Worm (Caenorhabditis elegans) whole organism, L1 larva: ENCODE data around the gene air-1.

Experiments
- C16A3.4 ChIP-seq: fragments of 150-350 bp; optimal IDR thresholded peaks from 2 replicates; lab custom pipeline; 2014; ENCODE audit warnings: missing biosample characterization, missing genetic modification characterization
- C34B4.2 ChIP-seq: sonication (generic microtip); optimal IDR thresholded peaks from 2 replicates; lab custom pipeline; 2017; ENCODE audit warnings: mild to moderate bottlenecking, missing genetic modification characterization, missing compliant biosample characterization
- aha-1 ChIP-seq: fragments of 150-350 bp; optimal IDR thresholded peaks from 2 replicates; lab custom pipeline; 2014; ENCODE audit warnings: missing biosample characterization, missing genetic modification characterization
- aly-2 ChIP-seq: fragments of 150-350 bp; optimal IDR thresholded peaks from 2 replicates; lab custom pipeline; 2014; ENCODE audit warnings: missing biosample characterization, missing genetic modification characterization
- blmp-1 ChIP-seq: fragments of 150-350 bp; optimal IDR thresholded peaks from 2 replicates; lab custom pipeline; 2014; ENCODE audit warnings: missing biosample characterization, missing genetic modification characterization
- ces-1 ChIP-seq: fragments of 150-350 bp; optimal IDR thresholded peaks from 2 replicates; lab custom pipeline; 2014; ENCODE audit warnings: missing biosample characterization, missing genetic modification reagents, missing genetic modification characterization
- efl-3 ChIP-seq: fragments of 200-800 bp; sonication (Bioruptor generic); optimal IDR thresholded peaks from 2 replicates; lab custom pipeline; 2018; ENCODE audit warnings: mild to moderate bottlenecking, missing genetic modification characterization, missing compliant biosample characterization
- egl-13 ChIP-seq: sonication (generic microtip); optimal IDR thresholded peaks from 2 replicates; lab custom pipeline; 2016; ENCODE audit warnings: missing genotype, missing genetic modification reagents, missing genetic modification characterization, missing compliant biosample characterization
- egl-27 ChIP-seq, 2 experiments: fragments of 150-350 bp in 1 of 2; sonication (generic microtip); optimal IDR thresholded peaks; 3 replicates each; lab custom pipeline; 2017 to 2018; ENCODE audit warnings: missing biosample characterization in 2 of 2, missing genetic modification characterization in 2 of 2, missing genetic modification reagents in 2 of 2
- ets-5 ChIP-seq: fragments of 200-800 bp; sonication (Bioruptor generic); IDR thresholded peaks from 2 replicates; pipeline ENCODE4 v1.3.6; 2022; ENCODE audit warnings: missing genetic modification characterization, missing compliant biosample characterization
- fkh-10 ChIP-seq: sonication (generic microtip); optimal IDR thresholded peaks from 2 replicates; lab custom pipeline; 2017; ENCODE audit warnings: missing biosample characterization, missing genetic modification reagents, missing genetic modification characterization
- fkh-4 ChIP-seq: sonication (generic microtip); optimal IDR thresholded peaks from 2 replicates; lab custom pipeline; 2016; ENCODE audit warnings: missing compliant biosample characterization, missing genetic modification characterization, borderline replicate concordance
- grh-1 ChIP-seq: fragments of 200-800 bp; sonication (Bioruptor generic); IDR thresholded peaks from 2 replicates; pipeline ENCODE4 v1.3.6; 2022; ENCODE audit warnings: missing genetic modification reagents, missing genetic modification characterization, missing compliant biosample characterization
- hlh-4 ChIP-seq: sonication (generic microtip); optimal IDR thresholded peaks from 2 replicates; lab custom pipeline; 2016; ENCODE audit warnings: mild to moderate bottlenecking, missing genetic modification characterization, missing compliant biosample characterization
- irx-1 ChIP-seq: sonication (generic microtip); optimal IDR thresholded peaks from 2 replicates; lab custom pipeline; 2016; ENCODE audit warnings: missing genetic modification characterization, missing compliant biosample characterization
- jun-1 ChIP-seq: fragments of 150-350 bp; optimal IDR thresholded peaks from 2 replicates; lab custom pipeline; 2014; ENCODE audit warnings: missing biosample characterization, missing genetic modification reagents, missing genetic modification characterization
- lin-14 ChIP-seq: fragments of 200-800 bp; sonication (Bioruptor generic); optimal IDR thresholded peaks from 2 replicates; lab custom pipeline; 2018; ENCODE audit warnings: mild to moderate bottlenecking, missing genetic modification characterization, moderate library complexity, missing compliant biosample characterization
- lin-35 ChIP-seq, 2 experiments: fragments of 150-350 bp; optimal IDR thresholded peaks; 2 replicates each; lab custom pipeline; 2014; ENCODE audit warnings: missing biosample characterization in 2 of 2, missing genetic modification characterization in 2 of 2, missing genetic modification reagents in 2 of 2
- lir-3 ChIP-seq: sonication (generic microtip); optimal IDR thresholded peaks from 2 replicates; lab custom pipeline; 2016; ENCODE audit warnings: mild to moderate bottlenecking, missing genetic modification characterization, moderate library complexity, missing compliant biosample characterization; ENCODE audit not compliant: poor library complexity
- lsy-2 ChIP-seq, 2 experiments: fragments of 150-350 bp; optimal IDR thresholded peaks; 2 replicates each; lab custom pipeline; 2014; ENCODE audit warnings: missing biosample characterization in 2 of 2, missing genetic modification characterization in 2 of 2
- mep-1 ChIP-seq: fragments of 150-350 bp; optimal IDR thresholded peaks from 2 replicates; lab custom pipeline; 2014; ENCODE audit warnings: missing biosample characterization, missing genetic modification characterization
- nhr-19 ChIP-seq: fragments of 200-800 bp; sonication (Bioruptor generic); conservative IDR thresholded peaks from 2 replicates; pipeline ENCODE4 v1.3.6; 2022; ENCODE audit warnings: missing genetic modification characterization, missing compliant biosample characterization
- nhr-20 ChIP-seq: sonication (generic microtip); optimal IDR thresholded peaks from 2 replicates; lab custom pipeline; 2016; ENCODE audit warnings: mild to moderate bottlenecking, missing genetic modification characterization, missing compliant biosample characterization
- nhr-237 ChIP-seq: fragments of 150-350 bp; optimal IDR thresholded peaks from 2 replicates; lab custom pipeline; 2014; ENCODE audit warnings: missing biosample characterization, missing genetic modification characterization
- nhr-28 ChIP-seq: fragments of 150-350 bp; optimal IDR thresholded peaks from 2 replicates; lab custom pipeline; 2014; ENCODE audit warnings: missing biosample characterization, missing genetic modification characterization
- nhr-76 ChIP-seq: sonication (generic microtip); optimal IDR thresholded peaks from 2 replicates; lab custom pipeline; 2017; ENCODE audit warnings: missing biosample characterization, missing genetic modification characterization
- nhr-85 ChIP-seq: sonication (generic microtip); peaks from one replicate; lab custom pipeline; 2016; ENCODE audit warnings: missing genetic modification characterization, inconsistent platforms, missing compliant biosample characterization
- pqm-1 ChIP-seq: sonication (generic microtip); optimal IDR thresholded peaks from 3 replicates; lab custom pipeline; 2017; ENCODE audit warnings: missing biosample characterization, missing genetic modification characterization
- skn-1 ChIP-seq: fragments of 150-350 bp; optimal IDR thresholded peaks from 2 replicates; lab custom pipeline; 2014; ENCODE audit warnings: missing biosample characterization, missing genetic modification characterization
- sox-4 ChIP-seq: sonication (generic microtip); optimal IDR thresholded peaks from 2 replicates; lab custom pipeline; 2016; ENCODE audit warnings: missing genetic modification characterization, missing compliant biosample characterization
- swsn-7 ChIP-seq: sonication (generic microtip); optimal IDR thresholded peaks from 2 replicates; lab custom pipeline; 2016; ENCODE audit warnings: missing genetic modification characterization, missing compliant biosample characterization
- tlp-1 ChIP-seq: fragments of 150-350 bp; optimal IDR thresholded peaks from 2 replicates; lab custom pipeline; 2014; ENCODE audit warnings: missing biosample characterization, missing genetic modification characterization
- unc-130 ChIP-seq: fragments of 150-350 bp; optimal IDR thresholded peaks from 2 replicates; lab custom pipeline; 2017; ENCODE audit warnings: missing biosample characterization, missing genetic modification characterization, inconsistent platforms
- unc-30 ChIP-seq: sonication (generic microtip); optimal IDR thresholded peaks from 2 replicates; lab custom pipeline; 2017; ENCODE audit warnings: missing biosample characterization, missing genetic modification characterization
- unc-62 ChIP-seq: fragments of 150-350 bp; optimal IDR thresholded peaks from 2 replicates; lab custom pipeline; 2014; ENCODE audit warnings: missing biosample characterization, missing genetic modification reagents, missing genetic modification characterization
- xbp-1 ChIP-seq: sonication (generic microtip); optimal IDR thresholded peaks from 2 replicates; lab custom pipeline; 2016; ENCODE audit warnings: missing genetic modification characterization, missing compliant biosample characterization
- zip-4 ChIP-seq: fragments of 200-800 bp; sonication (Bioruptor generic); optimal IDR thresholded peaks from 2 replicates; lab custom pipeline; 2018; ENCODE audit warnings: mild to moderate bottlenecking, missing genetic modification characterization, moderate library complexity, missing compliant biosample characterization

Gene air-1

DNA sequence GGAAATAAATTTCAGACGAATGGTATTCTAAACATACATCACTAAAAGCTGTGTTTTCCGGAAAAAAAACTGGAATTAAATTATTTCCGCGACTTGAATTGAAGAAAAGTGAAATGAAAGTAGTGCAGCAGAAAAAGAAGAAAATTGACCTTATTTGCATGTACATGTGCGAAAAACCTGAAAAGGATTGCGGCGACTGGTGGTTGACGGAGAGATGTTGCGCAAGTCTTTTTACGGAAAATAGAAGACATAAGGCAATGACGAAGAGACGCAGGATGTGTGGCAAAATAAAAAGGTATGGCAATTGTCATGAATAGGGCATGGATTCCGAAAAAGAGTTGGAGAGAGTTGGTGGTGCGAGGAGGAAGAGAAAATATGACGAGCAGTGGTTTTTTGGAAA is 33.7 kb downstream of the air-1 start:
- TF ChIP-seq egl-13 (no peak), ces-1 (GFP tag; lab: Kevin White, UChicago) (no peak), ets-5 (GFP tag; lab: Robert Waterston, UW) (no peak), lin-14 (peak; percentile 6), aly-2 (tag; lab: Kevin White, UChicago) (no peak), sox-4 (no peak), unc-62 (GFP tag; lab: Kevin White, UChicago) (no peak), lin-35 (GFP tag; optimal IDR thresholded peaks at IDR 0.05; lab: Kevin White, UChicago) (no peak), C34B4.2 (no peak), unc-130 (tag; lab: Kevin White, UChicago) (no peak), blmp-1 (tag; lab: Kevin White, UChicago) (peak; percentile 68), aha-1 (tag; lab: Kevin White, UChicago) (no peak), grh-1 (GFP tag; lab: Robert Waterston, UW) (no peak), egl-27 (tag; optimal IDR thresholded peaks at IDR 0.05; lab: Kevin White, UChicago) (no peak), irx-1 (tag; lab: Kevin White, UChicago) (no peak), lsy-2 (tag; optimal IDR thresholded peaks at IDR 0.05; lab: Kevin White, UChicago) (no peak)

DNA sequence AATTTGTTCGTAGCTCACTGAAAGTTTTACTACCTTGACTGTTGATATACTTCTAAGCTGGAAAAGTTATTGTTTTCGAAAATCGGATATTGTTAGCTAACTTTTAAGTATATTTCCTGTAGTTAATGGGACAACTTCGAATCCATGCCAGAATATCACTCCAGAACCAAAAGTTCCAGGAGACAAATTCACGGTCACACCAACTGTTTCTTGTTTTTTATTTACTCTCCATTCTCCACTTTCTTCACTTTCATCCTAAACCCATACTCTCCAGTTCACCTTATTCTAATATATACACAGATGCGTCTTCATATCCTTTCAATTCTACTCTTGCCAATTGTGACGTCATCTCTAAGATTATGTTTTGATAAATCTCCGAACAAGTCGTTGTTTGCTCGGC is 37.7 kb downstream of the air-1 start, which contains the start of gene C16D9.1:
C16D9.1 (plus strand) TSS at position 301 of the 400 bp plus-strand sequence.
- TF ChIP-seq xbp-1 (no peak), zip-4 (GFP tag; lab: Kevin White, UChicago) (no peak), lir-3 (no peak), nhr-237 (tag; lab: Kevin White, UChicago) (no peak), swsn-7 (no peak), nhr-19 (GFP tag; lab: Robert Waterston, UW) (no peak), fkh-10 (GFP tag; lab: Kevin White, UChicago) (no peak), efl-3 (GFP tag; lab: Kevin White, UChicago) (no peak), egl-27 (tag; optimal IDR thresholded peaks at IDR 0.05; lab: Kevin White, UChicago) (no peak), lin-14 (no peak), tlp-1 (no peak), hlh-4 (no peak), lin-35 (GFP tag; optimal IDR thresholded peaks at IDR 0.05; lab: Kevin White, UChicago) (no peak)

- TF ChIP-seq lin-14 = peak; percentile 13
- TF ChIP-seq skn-1 (tag; lab: Kevin White, UChicago) = no peak
Observed at ce11 chrV:8262212-8262611, 40.9 kb downstream of the air-1 start.

DNA sequence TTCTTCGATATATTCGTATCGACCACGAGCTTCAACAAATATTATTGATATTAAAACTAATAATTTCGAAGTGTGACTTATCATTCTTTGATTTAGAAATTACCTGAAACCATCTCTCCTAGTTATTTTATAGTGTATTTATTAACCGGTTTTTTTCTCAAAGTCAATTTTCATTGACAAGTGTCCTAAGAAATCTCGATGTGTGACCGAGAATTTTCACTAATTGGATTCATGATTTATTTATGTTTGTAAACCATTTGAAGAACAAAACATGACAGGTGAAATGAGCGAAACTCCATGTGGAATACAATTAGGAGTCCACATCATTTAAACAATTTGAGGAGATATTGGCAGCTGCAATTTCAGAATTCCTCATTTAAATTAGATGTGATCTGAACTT is 42.2 kb downstream of the air-1 start, which contains the start of gene C16D9.8:
C16D9.8 (minus strand) TSS at position 101 of the 400 bp plus-strand sequence.
- no peak for TF ChIP-seq unc-130 (tag; lab: Kevin White, UChicago)
- TF ChIP-seq lsy-2 (tag; optimal IDR thresholded peaks at IDR 0.05; lab: Kevin White, UChicago) = no peak
- no peak for TF ChIP-seq pqm-1 (tag; lab: Kevin White, UChicago)
- no peak for TF ChIP-seq nhr-76 (tag; lab: Kevin White, UChicago)
- peak; percentile 56 for TF ChIP-seq hlh-4
- TF ChIP-seq mep-1 (tag; lab: Kevin White, UChicago) = no peak
- TF ChIP-seq, all 84 proteins: peak for 1

- no peak for TF ChIP-seq hlh-4
- TF ChIP-seq zip-4 (GFP tag; lab: Kevin White, UChicago) = no peak
- TF ChIP-seq lir-3 = no peak
- no peak for TF ChIP-seq nhr-28 (tag; lab: Kevin White, UChicago)
- no peak for TF ChIP-seq nhr-85 (tag; lab: Kevin White, UChicago)
- no peak for TF ChIP-seq swsn-7
- no peak for TF ChIP-seq nhr-20 (tag; lab: Kevin White, UChicago)
- no peak for TF ChIP-seq unc-30
- TF ChIP-seq aha-1 (tag; lab: Kevin White, UChicago) = no peak
- no peak for TF ChIP-seq ets-5 (GFP tag; lab: Robert Waterston, UW)
- TF ChIP-seq jun-1 = no peak
- no peak for TF ChIP-seq fkh-4 (tag; lab: Kevin White, UChicago)
- no peak for TF ChIP-seq pqm-1 (tag; lab: Kevin White, UChicago)
- no peak for TF ChIP-seq C16A3.4 (tag; lab: Kevin White, UChicago)
- TF ChIP-seq unc-130 (tag; lab: Kevin White, UChicago) = no peak
Observed at ce11 chrV:8263941-8264340, 42.7 kb downstream of the air-1 start, which contains the start of gene C16D9.9. C16D9.9 (plus strand) TSS chrV:8264241.
